Fruit fly (Drosophila melanogaster) whole organism, embryonic: Measurements from ENCODE around the gene mRpL12.
A peak's percentile ranks its signal among the peaks of the same experiment; 100 is the strongest.

ENCODE experiments used
- Atf-2 ChIP-seq: fragments of 200-800 bp; sonication (Bioruptor generic); optimal IDR thresholded peaks from 2 replicates; lab custom pipeline; 2016; ENCODE audit warnings: missing biosample characterization, missing genetic modification characterization
- Bteb2 ChIP-seq: fragments of 200-800 bp; sonication (Bioruptor generic); optimal IDR thresholded peaks from 2 replicates; lab custom pipeline; 2016; ENCODE audit warnings: missing biosample characterization, missing genetic modification characterization
- CG10979 ChIP-seq: fragments of 200-800 bp; sonication (Bioruptor generic); optimal IDR thresholded peaks from 2 replicates; lab custom pipeline; 2018; ENCODE audit warnings: missing biosample characterization, mild to moderate bottlenecking, missing genetic modification characterization, moderate library complexity
- CG12104 ChIP-seq: fragments of 200-800 bp; sonication (Bioruptor generic); optimal IDR thresholded peaks from 3 replicates; lab custom pipeline; 2016; ENCODE audit warnings: missing biosample characterization, missing genetic modification characterization
- CG1233 ChIP-seq: fragments of 200-800 bp; sonication (Bioruptor generic); optimal IDR thresholded peaks from 4 replicates; lab custom pipeline; 2018; ENCODE audit warnings: missing biosample characterization, mild to moderate bottlenecking, missing genetic modification characterization
- CG13123 ChIP-seq: fragments of 200-800 bp; sonication (Bioruptor generic); optimal IDR thresholded peaks from 2 replicates; lab custom pipeline; 2016; ENCODE audit warnings: missing biosample characterization, missing genetic modification characterization
- CG15073 ChIP-seq: fragments of 200-800 bp; sonication (Bioruptor generic); optimal IDR thresholded peaks from 2 replicates; lab custom pipeline; 2016; ENCODE audit warnings: missing biosample characterization, missing genetic modification characterization
- CG16815 ChIP-seq: fragments of 200-800 bp; sonication (Bioruptor generic); optimal IDR thresholded peaks from 3 replicates; lab custom pipeline; 2017; ENCODE audit warnings: missing biosample characterization, mild to moderate bottlenecking, missing genetic modification characterization
- CG17361 ChIP-seq: fragments of 200-800 bp; sonication (Bioruptor generic); IDR thresholded peaks from 3 replicates; pipeline ENCODE4 v1.3.6; 2022; ENCODE audit warnings: missing biosample characterization, missing genetic modification characterization
- CG18011 ChIP-seq: fragments of 200-800 bp; sonication (Bioruptor generic); optimal IDR thresholded peaks from 2 replicates; lab custom pipeline; 2017; ENCODE audit warnings: missing biosample characterization, missing genetic modification characterization, mild to moderate bottlenecking, moderate library complexity, missing genotype
- CG18262 ChIP-seq: fragments of 200-800 bp; optimal IDR thresholded peaks from 3 replicates; lab custom pipeline; 2019; ENCODE audit warnings: missing biosample characterization, mild to moderate bottlenecking, missing genetic modification characterization, moderate library complexity
- CG2199 ChIP-seq: fragments of 200-800 bp; sonication (Bioruptor generic); IDR thresholded peaks from 3 replicates; pipeline ENCODE4 v1.3.6; 2022; ENCODE audit warnings: missing biosample characterization, missing genetic modification characterization
- CG2712 ChIP-seq: fragments of 200-800 bp; optimal IDR thresholded peaks from 3 replicates; lab custom pipeline; 2019; ENCODE audit warnings: missing biosample characterization, mild to moderate bottlenecking, missing genetic modification characterization, moderate library complexity
- CG3995 ChIP-seq: fragments of 200-800 bp; sonication (Bioruptor generic); optimal IDR thresholded peaks from 3 replicates; lab custom pipeline; 2016; ENCODE audit warnings: missing biosample characterization, missing genetic modification characterization
- CG8478 ChIP-seq: fragments of >200 bp; optimal IDR thresholded peaks from 2 replicates; lab custom pipeline; 2018
- CG8924 ChIP-seq: fragments of 200-800 bp; optimal IDR thresholded peaks from 3 replicates; lab custom pipeline; 2019; ENCODE audit warnings: missing biosample characterization, mild to moderate bottlenecking, missing genetic modification characterization, moderate library complexity
- CG9609 ChIP-seq: fragments of 200-800 bp; sonication (Bioruptor generic); optimal IDR thresholded peaks from 3 replicates; lab custom pipeline; 2016; ENCODE audit warnings: missing biosample characterization, missing genetic modification characterization
- Chrac-16 ChIP-seq: fragments of 200-800 bp; sonication (Bioruptor generic); optimal IDR thresholded peaks from 3 replicates; lab custom pipeline; 2016; ENCODE audit warnings: missing biosample characterization, missing genetic modification characterization
- CoRest ChIP-seq: fragments of 200-800 bp; sonication (Bioruptor generic); optimal IDR thresholded peaks from 3 replicates; lab custom pipeline; 2018; ENCODE audit warnings: missing biosample characterization, mild to moderate bottlenecking, missing genetic modification characterization, moderate library complexity
- D ChIP-seq, 2 experiments: fragments of 200-800 bp in 1 of 2; fragments of >200 bp in 1 of 2; sonication (Bioruptor generic) in 1 of 2; optimal IDR thresholded peaks; 2 replicates in 1 of 2; 3 replicates in 1 of 2; lab custom pipeline; 2017; ENCODE audit warnings: mild to moderate bottlenecking in 1 of 2, missing biosample characterization in 1 of 2, missing genetic modification characterization in 1 of 2, missing genetic modification reagents in 1 of 2
- Dref ChIP-seq: fragments of 200-800 bp; sonication (Bioruptor generic); IDR thresholded peaks from 2 replicates; pipeline ENCODE4 v1.3.6; 2022; ENCODE audit warnings: missing biosample characterization, missing genetic modification characterization
- Ets97D ChIP-seq: fragments of 200-800 bp; sonication (Bioruptor generic); optimal IDR thresholded peaks from 3 replicates; lab custom pipeline; 2016; ENCODE audit warnings: missing biosample characterization, missing genetic modification characterization
- HHEX ChIP-seq: fragments of 200-800 bp; sonication (Bioruptor generic); optimal IDR thresholded peaks from 3 replicates; lab custom pipeline; 2017; ENCODE audit warnings: missing biosample characterization, mild to moderate bottlenecking, missing genetic modification characterization, missing genetic modification reagents
- Hey ChIP-seq: fragments of 200-800 bp; sonication (Bioruptor generic); optimal IDR thresholded peaks from 3 replicates; lab custom pipeline; 2018; ENCODE audit warnings: missing biosample characterization, mild to moderate bottlenecking, missing genetic modification characterization
- HmgZ ChIP-seq: fragments of 200-800 bp; sonication (Bioruptor generic); optimal IDR thresholded peaks from 2 replicates; lab custom pipeline; 2018; ENCODE audit warnings: missing biosample characterization, mild to moderate bottlenecking, missing genetic modification characterization
- Lim3 ChIP-seq: fragments of 200-800 bp; sonication (Bioruptor generic); IDR thresholded peaks from 2 replicates; pipeline ENCODE4 v1.3.6; 2022; ENCODE audit warnings: missing biosample characterization, missing genetic modification characterization
- Mes4 ChIP-seq: fragments of 200-800 bp; sonication (Bioruptor generic); optimal IDR thresholded peaks from 2 replicates; lab custom pipeline; 2016; ENCODE audit warnings: missing biosample characterization, missing genetic modification characterization
- NK7.1 ChIP-seq: fragments of 200-800 bp; sonication (Bioruptor generic); optimal IDR thresholded peaks from 3 replicates; lab custom pipeline; 2016; ENCODE audit warnings: missing biosample characterization, missing genetic modification characterization
- Nf-YA ChIP-seq: fragments of 200-800 bp; sonication (Bioruptor generic); IDR thresholded peaks from 2 replicates; pipeline ENCODE4 v1.3.6; 2022; ENCODE audit warnings: missing biosample characterization, missing genetic modification characterization
- Oaz ChIP-seq: fragments of 200-800 bp; sonication (Bioruptor generic); IDR thresholded peaks from 2 replicates; pipeline ENCODE4 v1.3.6; 2022; ENCODE audit warnings: missing biosample characterization, missing genetic modification characterization
- Scr ChIP-seq: fragments of 200-800 bp; sonication (Bioruptor generic); IDR thresholded peaks from 2 replicates; pipeline ENCODE4 v1.3.6; 2022; ENCODE audit warnings: missing biosample characterization, missing genetic modification characterization; ENCODE audit not compliant: partially characterized antibody
- abd-A ChIP-seq: fragments of 200-800 bp; sonication (Bioruptor generic); optimal IDR thresholded peaks from 3 replicates; lab custom pipeline; 2019; ENCODE audit warnings: missing biosample characterization, mild to moderate bottlenecking, missing genetic modification characterization, moderate library complexity
- ato ChIP-seq: fragments of 200-800 bp; sonication (Bioruptor generic); IDR thresholded peaks from 2 replicates; pipeline ENCODE4 v1.3.6; 2022; ENCODE audit warnings: missing biosample characterization, missing genetic modification characterization; ENCODE audit not compliant: partially characterized antibody
- az2 ChIP-seq: fragments of 200-800 bp; sonication (Bioruptor generic); optimal IDR thresholded peaks from 3 replicates; lab custom pipeline; 2016; ENCODE audit warnings: missing biosample characterization, missing genetic modification characterization
- btn ChIP-seq: fragments of 200-800 bp; sonication (Bioruptor generic); optimal IDR thresholded peaks from 2 replicates; lab custom pipeline; 2016; ENCODE audit warnings: missing biosample characterization, missing genetic modification characterization
- cato ChIP-seq: fragments of 200-800 bp; sonication (Bioruptor generic); optimal IDR thresholded peaks from 2 replicates; lab custom pipeline; 2016; ENCODE audit warnings: missing biosample characterization, missing genetic modification characterization, borderline replicate concordance
- chn ChIP-seq: fragments of 200-800 bp; sonication (Bioruptor generic); optimal IDR thresholded peaks from 2 replicates; lab custom pipeline; 2016; ENCODE audit warnings: missing biosample characterization, missing genetic modification characterization
- ci ChIP-seq: fragments of 200-800 bp; sonication (Bioruptor generic); IDR thresholded peaks from 3 replicates; pipeline ENCODE4 v1.3.6; 2022; ENCODE audit warnings: missing biosample characterization, missing genetic modification characterization
- eve ChIP-seq, 2 experiments: fragments of >200 bp; optimal IDR thresholded peaks; 2 replicates each; lab custom pipeline; 2017; ENCODE audit warnings: missing biosample characterization in 2 of 2, missing genetic modification characterization in 2 of 2
- fd102C ChIP-seq: fragments of 200-800 bp; sonication (Bioruptor generic); optimal IDR thresholded peaks from 2 replicates; lab custom pipeline; 2018; ENCODE audit warnings: missing biosample characterization, mild to moderate bottlenecking, missing genetic modification characterization, moderate library complexity
- fd96Cb ChIP-seq: fragments of 200-800 bp; sonication (Bioruptor generic); optimal IDR thresholded peaks from 2 replicates; lab custom pipeline; 2018; ENCODE audit warnings: missing biosample characterization, mild to moderate bottlenecking, missing genetic modification characterization, moderate library complexity
- gem ChIP-seq: fragments of 200-800 bp; sonication (Bioruptor generic); optimal IDR thresholded peaks from 2 replicates; lab custom pipeline; 2019; ENCODE audit warnings: missing biosample characterization, mild to moderate bottlenecking, missing genetic modification characterization, moderate library complexity
- ham ChIP-seq: fragments of 200-800 bp; sonication (Bioruptor generic); IDR thresholded peaks from 2 replicates; pipeline ENCODE4 v1.3.6; 2022; ENCODE audit warnings: missing biosample characterization, missing genetic modification characterization
- ind ChIP-seq: fragments of 200-800 bp; sonication (Bioruptor generic); optimal IDR thresholded peaks from 3 replicates; lab custom pipeline; 2016; ENCODE audit warnings: missing biosample characterization, missing genetic modification characterization
- jigr1 ChIP-seq: fragments of 200-800 bp; sonication (Bioruptor generic); IDR thresholded peaks from 3 replicates; pipeline ENCODE4 v1.3.6; 2022; ENCODE audit warnings: missing biosample characterization, missing genetic modification characterization
- maf-S ChIP-seq: fragments of 200-800 bp; sonication (Bioruptor generic); optimal IDR thresholded peaks from 2 replicates; lab custom pipeline; 2016; ENCODE audit warnings: missing biosample characterization, missing genetic modification characterization
- oc ChIP-seq: fragments of 200-800 bp; sonication (Bioruptor generic); optimal IDR thresholded peaks from 2 replicates; lab custom pipeline; 2018; ENCODE audit warnings: missing biosample characterization, mild to moderate bottlenecking, missing genetic modification characterization, moderate library complexity
- phol ChIP-seq: fragments of 200-800 bp; sonication (Bioruptor generic); optimal IDR thresholded peaks from 3 replicates; lab custom pipeline; 2018; ENCODE audit warnings: missing biosample characterization, mild to moderate bottlenecking, missing genetic modification characterization, moderate library complexity
- sob ChIP-seq: fragments of 200-800 bp; sonication (Bioruptor generic); IDR thresholded peaks from 2 replicates; pipeline ENCODE4 v1.3.6; 2022; ENCODE audit warnings: missing biosample characterization, missing genetic modification characterization
- stwl ChIP-seq: fragments of 200-800 bp; sonication (Bioruptor generic); optimal IDR thresholded peaks from 3 replicates; lab custom pipeline; 2018; ENCODE audit warnings: missing biosample characterization, mild to moderate bottlenecking, missing genetic modification characterization, moderate library complexity
- unc-4 ChIP-seq: fragments of 200-800 bp; sonication (Bioruptor generic); IDR thresholded peaks from 2 replicates; pipeline ENCODE4 v1.3.6; 2022; ENCODE audit warnings: missing biosample characterization, missing genetic modification characterization; ENCODE audit not compliant: partially characterized antibody

Gene mRpL12

DNA sequence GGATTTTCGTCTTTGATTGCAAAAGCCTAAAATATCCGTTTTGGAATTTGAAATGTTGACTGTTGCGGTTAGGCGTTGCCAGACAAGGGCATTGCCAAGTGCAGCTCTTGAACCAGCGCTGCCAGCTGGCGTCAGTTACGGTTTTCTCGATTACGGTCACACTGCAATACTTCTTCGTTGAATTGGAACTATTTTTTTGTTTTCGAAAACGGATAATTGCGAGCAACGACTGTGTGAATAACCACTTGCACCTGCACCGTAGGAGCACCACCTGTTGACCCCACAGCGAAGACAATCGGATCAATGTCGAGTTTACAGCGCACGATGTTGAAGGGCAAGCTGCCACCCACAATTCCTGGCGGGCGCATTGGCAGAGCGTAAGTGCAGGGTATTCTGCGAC, 30.0 kb downstream of the mRpL12 start, which contains the start of gene CG5068 (continued):
- TF ChIP-seq Chrac-16 (GFP tag; lab: Kevin White, UChicago): no peak
- peak; percentile 69 for TF ChIP-seq Ets97D (GFP tag; lab: Kevin White, UChicago)
- no peak for TF ChIP-seq CG13123 (GFP tag; lab: Kevin White, UChicago)
- TF ChIP-seq Nf-YA (GFP tag; lab: Robert Waterston, UW): no peak
- no peak for TF ChIP-seq ind (GFP tag; lab: Kevin White, UChicago)
- no peak for TF ChIP-seq CG8924
- no peak for TF ChIP-seq CG16815
- TF ChIP-seq Oaz (GFP tag; lab: Robert Waterston, UW): no peak
- TF ChIP-seq CG8478 (lab: Kevin White, UChicago): no peak
- TF ChIP-seq jigr1 (GFP tag; lab: Robert Waterston, UW): no peak
- TF ChIP-seq chn (GFP tag; lab: Kevin White, UChicago): no peak
- peak; percentile 14 for TF ChIP-seq HmgZ (tag; lab: Kevin White, UChicago)
- no peak for TF ChIP-seq fd102C (GFP tag; lab: Kevin White, UChicago)
- no peak for TF ChIP-seq Atf-2
- no peak for TF ChIP-seq Hey (tag; lab: Kevin White, UChicago)
- peak; percentile 13 for TF ChIP-seq ato (GFP tag; lab: Robert Waterston, UW)
- no peak for TF ChIP-seq CG18262 (tag; lab: Kevin White, UChicago)
- TF ChIP-seq cato (GFP tag; lab: Kevin White, UChicago): no peak
- TF ChIP-seq ham (GFP tag; lab: Robert Waterston, UW): no peak
- no peak for TF ChIP-seq Bteb2
- TF ChIP-seq CG15073 (GFP tag; lab: Kevin White, UChicago): no peak
- TF ChIP-seq CG2199 (GFP tag; lab: Robert Waterston, UW): 0 out of 3 replicates have a peak, but pooled peaks have one; percentile 20
- no peak for TF ChIP-seq CG1233 (GFP tag; lab: Kevin White, UChicago)
- peak; percentile 56 for TF ChIP-seq D (optimal IDR thresholded peaks at IDR 0.05; lab: Kevin White, UChicago)
- no peak for TF ChIP-seq D (GFP tag; optimal IDR thresholded peaks at IDR 0.05; lab: Kevin White, UChicago)
- TF ChIP-seq eve (GFP tag; optimal IDR thresholded peaks at IDR 0.05; lab: Kevin White, UChicago): no peak
- peak; percentile 37 for TF ChIP-seq phol (tag; lab: Kevin White, UChicago)
- TF ChIP-seq Mes4 (GFP tag; lab: Kevin White, UChicago): no peak
- no peak for TF ChIP-seq CG12104 (GFP tag; lab: Kevin White, UChicago)
- TF ChIP-seq CG3995: no peak
- TF ChIP-seq Dref (GFP tag; lab: Robert Waterston, UW): peak; percentile 33; the same call in 1 of the 2 replicates
- no peak for TF ChIP-seq CG9609 (GFP tag; lab: Kevin White, UChicago)
- peak; percentile 79 for TF ChIP-seq stwl
- no peak for TF ChIP-seq sob (GFP tag; lab: Robert Waterston, UW)
- TF ChIP-seq NK7.1 (GFP tag; lab: Kevin White, UChicago): no peak
- 0 out of 3 replicates have a peak, but pooled peaks have one; percentile 18 for TF ChIP-seq ci
- TF ChIP-seq oc (tag; lab: Kevin White, UChicago): no peak
- TF ChIP-seq maf-S (GFP tag; lab: Kevin White, UChicago): no peak
- peak; percentile 38; the same call in 1 of the 2 replicates for TF ChIP-seq Scr
- TF ChIP-seq HHEX (GFP tag; lab: Kevin White, UChicago): no peak
- TF ChIP-seq Lim3 (GFP tag; lab: Robert Waterston, UW): no peak
- no peak for TF ChIP-seq az2 (GFP tag; lab: Kevin White, UChicago)
- TF ChIP-seq CoRest (tag; lab: Kevin White, UChicago): peak; percentile 34
- TF ChIP-seq CG2712 (tag; lab: Kevin White, UChicago): no peak
- no peak for TF ChIP-seq CG18011
- TF ChIP-seq btn: no peak
- TF ChIP-seq gem (tag; lab: Kevin White, UChicago): no peak
- no peak for TF ChIP-seq CG17361 (GFP tag; lab: Robert Waterston, UW)
- TF ChIP-seq unc-4: peak; percentile 21; the same call in 1 of the 2 replicates
- TF ChIP-seq CG10979 (tag; lab: Kevin White, UChicago): no peak
- TF ChIP-seq abd-A (tag; lab: Kevin White, UChicago): no peak
- no peak for TF ChIP-seq fd96Cb (tag; lab: Kevin White, UChicago)
